Fruit fly (Drosophila melanogaster): Measurements from ENCODE around the gene Aps.

The Aps gene

dm6 chr3L:10857515-10858023 lies 41.4 kb downstream of the Aps start (continued):
- TF ChIP-seq fd85E (GFP tag; optimal IDR thresholded peaks at IDR 0.05) (no peak), CG10669 (GFP tag; optimal IDR thresholded peaks at IDR 0.05) (peak; percentile 0), lz (GFP tag; optimal IDR thresholded peaks at IDR 0.05) (peak; percentile 37), Ets21C (GFP tag; optimal IDR thresholded peaks at IDR 0.05) (no peak), CG34406 (GFP tag; optimal IDR thresholded peaks at IDR 0.05) (peak; percentile 34), OdsH (GFP tag; optimal IDR thresholded peaks at IDR 0.05) (no peak), esn (GFP tag; optimal IDR thresholded peaks at IDR 0.05) (peak; percentile 32), acj6 (GFP tag; optimal IDR thresholded peaks at IDR 0.05) (no peak)

DNA sequence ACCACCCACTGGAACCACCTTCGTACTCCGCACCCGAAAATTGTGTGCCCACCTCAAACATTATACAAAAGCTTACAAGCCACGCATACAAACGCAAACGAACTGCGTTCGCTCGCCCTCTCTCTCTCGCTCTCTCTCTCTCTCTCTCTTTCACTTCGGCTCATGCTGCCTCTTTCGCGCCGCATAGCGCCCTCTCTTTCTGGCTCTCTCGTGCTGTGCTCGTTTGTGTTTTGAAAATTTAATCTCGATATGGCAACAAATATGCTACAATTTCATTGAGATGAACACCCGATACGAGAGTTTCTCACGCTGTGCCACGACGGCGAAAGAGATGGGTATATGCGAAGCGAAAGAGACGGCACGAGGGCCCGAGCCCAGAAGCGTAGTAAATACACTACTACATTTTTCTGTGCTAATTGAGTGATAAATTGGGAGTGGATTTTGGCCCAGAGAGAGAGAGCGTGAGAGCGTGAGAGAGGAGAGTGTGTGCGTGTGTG lies 42.3 kb downstream of the Aps start:
- TF ChIP-seq CG8319 (GFP tag; optimal IDR thresholded peaks at IDR 0.05): no peak
- peak; percentile 90 for TF ChIP-seq dsx (GFP tag; optimal IDR thresholded peaks at IDR 0.05; ENCODE audit: poor library complexity, severe bottlenecking)
- peak; percentile 44 for TF ChIP-seq vri (GFP tag; optimal IDR thresholded peaks at IDR 0.05)
- TF ChIP-seq Ets21C (GFP tag; optimal IDR thresholded peaks at IDR 0.05): no peak
- no peak for TF ChIP-seq CG8632 (GFP tag; optimal IDR thresholded peaks at IDR 0.05)
- no peak for TF ChIP-seq Hr4 (GFP tag; optimal IDR thresholded peaks at IDR 0.05)
- TF ChIP-seq net (GFP tag; optimal IDR thresholded peaks at IDR 0.05): peak; percentile 45
- TF ChIP-seq dac (GFP tag; optimal IDR thresholded peaks at IDR 0.05): no peak
- TF ChIP-seq CG34406 (GFP tag; optimal IDR thresholded peaks at IDR 0.05): no peak
- peak; percentile 60 for TF ChIP-seq Eip78C (GFP tag)
- TF ChIP-seq CG16779 (tag; optimal IDR thresholded peaks at IDR 0.05): peak; percentile 44
- TF ChIP-seq CG31627 (GFP tag; optimal IDR thresholded peaks at IDR 0.05): no peak
- TF ChIP-seq achi (GFP tag; optimal IDR thresholded peaks at IDR 0.05): no peak
- peak; percentile 53 for TF ChIP-seq CG15336 (GFP tag; IDR thresholded peaks at IDR 0.05)
- TF ChIP-seq CG4318 (GFP tag; optimal IDR thresholded peaks at IDR 0.05): no peak
- TF ChIP-seq ss (GFP tag; optimal IDR thresholded peaks at IDR 0.05): peak; percentile 1 to 51
- no peak for TF ChIP-seq CG32006 (GFP tag; optimal IDR thresholded peaks at IDR 0.05)
- TF ChIP-seq lz (GFP tag; optimal IDR thresholded peaks at IDR 0.05): no peak
- TF ChIP-seq Sox15 (GFP tag; optimal IDR thresholded peaks at IDR 0.05): no peak
- no peak for TF ChIP-seq CG11762 (GFP tag; optimal IDR thresholded peaks at IDR 0.05; ENCODE audit: insufficient read depth)
- no peak for TF ChIP-seq cyc (GFP tag; optimal IDR thresholded peaks at IDR 0.05)
- peak; percentile 34 for TF ChIP-seq CG7368 (GFP tag; optimal IDR thresholded peaks at IDR 0.05)
- TF ChIP-seq CG11294 (GFP tag; IDR thresholded peaks at IDR 0.05): no peak
- no peak for TF ChIP-seq Hr38 (GFP tag; optimal IDR thresholded peaks at IDR 0.05)
- peak; percentile 24 for TF ChIP-seq fd85E (GFP tag; optimal IDR thresholded peaks at IDR 0.05)
- peak; percentile 17 for TF ChIP-seq spab (GFP tag; optimal IDR thresholded peaks at IDR 0.05)
- no peak for TF ChIP-seq CG6792 (GFP tag; optimal IDR thresholded peaks at IDR 0.05)
- TF ChIP-seq OdsH (GFP tag; optimal IDR thresholded peaks at IDR 0.05): no peak
- TF ChIP-seq Ets96B (tag; optimal IDR thresholded peaks at IDR 0.05): peak; percentile 26
- peak; percentile 8 for TF ChIP-seq pdm3 (GFP tag; optimal IDR thresholded peaks at IDR 0.05)
- peak; percentile 62 for TF ChIP-seq Lpt (GFP tag; optimal IDR thresholded peaks at IDR 0.05)
- TF ChIP-seq Sox102F (GFP tag; optimal IDR thresholded peaks at IDR 0.05): peak; percentile 59
- TF ChIP-seq salr (GFP tag; optimal IDR thresholded peaks at IDR 0.05): no peak
- TF ChIP-seq CG10669 (GFP tag; optimal IDR thresholded peaks at IDR 0.05): peak; percentile 3
- 0 out of 2 replicates have a peak, but pooled peaks have one; percentile 21 for TF ChIP-seq Gug (GFP tag; IDR thresholded peaks at IDR 0.05)
- TF ChIP-seq acj6 (GFP tag; optimal IDR thresholded peaks at IDR 0.05): no peak
- TF ChIP-seq CG6854 (GFP tag; optimal IDR thresholded peaks at IDR 0.05): peak; percentile 76
- no peak for TF ChIP-seq fd59A (GFP tag; optimal IDR thresholded peaks at IDR 0.05)
- TF ChIP-seq CG3919 (GFP tag; optimal IDR thresholded peaks at IDR 0.05): peak; percentile 21
- no peak for TF ChIP-seq CG11902 (GFP tag; optimal IDR thresholded peaks at IDR 0.05)
- TF ChIP-seq Eip93F (GFP tag; optimal IDR thresholded peaks at IDR 0.05): no peak
- TF ChIP-seq esn (GFP tag; optimal IDR thresholded peaks at IDR 0.05): peak; percentile 23
- peak; percentile 42 for TF ChIP-seq Met (GFP tag; optimal IDR thresholded peaks at IDR 0.05)
- peak; percentile 89 for TF ChIP-seq fkh (GFP tag; optimal IDR thresholded peaks at IDR 0.05)
- TF ChIP-seq Blimp-1 (GFP tag; optimal IDR thresholded peaks at IDR 0.05): no peak
- TF ChIP-seq CG8119 (GFP tag; IDR thresholded peaks at IDR 0.05): no peak
- no peak for TF ChIP-seq topi (GFP tag; optimal IDR thresholded peaks at IDR 0.05)
- TF ChIP-seq svp (GFP tag): peak; percentile 83

Data from whole organism, prepupa.